Fruit fly (Drosophila melanogaster) whole organism, prepupa: ENCODE measurements around the gene CG42717.

Source experiments
- CG11294 ChIP-seq: fragments of 200-800 bp; sonication (Bioruptor generic); IDR thresholded peaks from 2 replicates; pipeline ENCODE4 v1.3.6; 2022; ENCODE audit warnings: missing biosample characterization, missing genetic modification characterization
- CG11902 ChIP-seq: fragments of 200-800 bp; sonication (Bioruptor generic); optimal IDR thresholded peaks from 3 replicates; lab custom pipeline; 2016; ENCODE audit warnings: missing biosample characterization, missing genetic modification characterization
- CG15336 ChIP-seq: fragments of 200-800 bp; sonication (Bioruptor generic); IDR thresholded peaks from 2 replicates; pipeline ENCODE4 v1.3.6; 2022; ENCODE audit warnings: missing biosample characterization, missing genetic modification characterization
- CG16779 ChIP-seq: fragments of 200-800 bp; sonication (Bioruptor generic); optimal IDR thresholded peaks from 3 replicates; lab custom pipeline; 2017; ENCODE audit warnings: missing biosample characterization, mild to moderate bottlenecking, missing genetic modification characterization
- CG3032 ChIP-seq: fragments of 200-800 bp; optimal IDR thresholded peaks from 2 replicates; lab custom pipeline; 2019; ENCODE audit warnings: missing biosample characterization, mild to moderate bottlenecking, missing genetic modification characterization, moderate library complexity
- CG31627 ChIP-seq: fragments of 200-800 bp; sonication (Bioruptor generic); optimal IDR thresholded peaks from 3 replicates; lab custom pipeline; 2016; ENCODE audit warnings: missing biosample characterization, missing genetic modification characterization
- CG3919 ChIP-seq: fragments of 200-800 bp; sonication (Bioruptor generic); optimal IDR thresholded peaks from 3 replicates; lab custom pipeline; 2016; ENCODE audit warnings: missing biosample characterization, missing genetic modification characterization
- CG6163 ChIP-seq: fragments of 200-800 bp; sonication (Bioruptor generic); IDR thresholded peaks from 3 replicates; pipeline ENCODE4 v1.3.6; 2022; ENCODE audit warnings: missing biosample characterization, missing genetic modification characterization
- CG6276 ChIP-seq: fragments of 200-800 bp; sonication (Bioruptor generic); optimal IDR thresholded peaks from 2 replicates; lab custom pipeline; 2017; ENCODE audit warnings: missing biosample characterization, mild to moderate bottlenecking, missing genetic modification characterization
- CG6792 ChIP-seq: fragments of 200-800 bp; sonication (Bioruptor generic); optimal IDR thresholded peaks from 3 replicates; lab custom pipeline; 2016; ENCODE audit warnings: missing biosample characterization, missing genetic modification characterization
- CG6808 ChIP-seq: fragments of 200-800 bp; sonication (Bioruptor generic); optimal IDR thresholded peaks from 3 replicates; lab custom pipeline; 2017; ENCODE audit warnings: missing biosample characterization, missing genetic modification characterization, mild to moderate bottlenecking, moderate library complexity, missing genetic modification reagents
- CG6854 ChIP-seq: fragments of 200-800 bp; sonication (Bioruptor generic); optimal IDR thresholded peaks from 2 replicates; lab custom pipeline; 2017; ENCODE audit warnings: missing biosample characterization, mild to moderate bottlenecking, missing genetic modification characterization
- CG7368 ChIP-seq: fragments of 200-800 bp; sonication (Bioruptor generic); optimal IDR thresholded peaks from 3 replicates; lab custom pipeline; 2016; ENCODE audit warnings: missing biosample characterization, missing genetic modification characterization
- CG8119 ChIP-seq: fragments of 200-800 bp; sonication (Bioruptor generic); IDR thresholded peaks from 3 replicates; pipeline ENCODE4 v1.3.6; 2022; ENCODE audit warnings: missing biosample characterization, missing genetic modification characterization
- CG8632 ChIP-seq: fragments of 200-800 bp; sonication (Bioruptor generic); optimal IDR thresholded peaks from 3 replicates; lab custom pipeline; 2016; ENCODE audit warnings: missing biosample characterization, missing genetic modification characterization
- CG9139 ChIP-seq: fragments of 200-800 bp; sonication (Bioruptor generic); optimal IDR thresholded peaks from 3 replicates; lab custom pipeline; 2017; ENCODE audit warnings: missing biosample characterization, mild to moderate bottlenecking, missing genetic modification characterization
- Eip78C ChIP-seq: fragments of 200-800 bp; sonication (Bioruptor generic); peaks from one replicate; lab custom pipeline; 2016; ENCODE audit warnings: missing biosample characterization, missing genetic modification characterization
- Eip93F ChIP-seq: fragments of 200-800 bp; sonication (Bioruptor generic); optimal IDR thresholded peaks from 2 replicates; lab custom pipeline; 2016; ENCODE audit warnings: missing biosample characterization, mild to moderate bottlenecking, missing genetic modification characterization
- Hr39 ChIP-seq: fragments of 200-800 bp; sonication (Bioruptor generic); optimal IDR thresholded peaks from 2 replicates; lab custom pipeline; 2016; ENCODE audit warnings: missing biosample characterization, missing genetic modification characterization
- Hr4 ChIP-seq: fragments of 200-800 bp; sonication (Bioruptor generic); optimal IDR thresholded peaks from 3 replicates; lab custom pipeline; 2016; ENCODE audit warnings: missing biosample characterization, missing genetic modification characterization
- Lpt ChIP-seq: fragments of 200-800 bp; sonication (Bioruptor generic); optimal IDR thresholded peaks from 3 replicates; lab custom pipeline; 2016; ENCODE audit warnings: missing biosample characterization, missing genetic modification characterization
- Met ChIP-seq: fragments of 200-800 bp; sonication (Bioruptor generic); optimal IDR thresholded peaks from 3 replicates; lab custom pipeline; 2016; ENCODE audit warnings: missing biosample characterization, missing genetic modification characterization
- Smox ChIP-seq: fragments of 200-800 bp; sonication (Bioruptor generic); optimal IDR thresholded peaks from 3 replicates; lab custom pipeline; 2016; ENCODE audit warnings: missing biosample characterization, missing genetic modification characterization
- Sox102F ChIP-seq: fragments of 200-800 bp; sonication (Bioruptor generic); optimal IDR thresholded peaks from 2 replicates; lab custom pipeline; 2016; ENCODE audit warnings: missing biosample characterization, mild to moderate bottlenecking, missing genetic modification characterization
- Sox14 ChIP-seq: fragments of 200-800 bp; sonication (Bioruptor generic); optimal IDR thresholded peaks from 3 replicates; lab custom pipeline; 2016; ENCODE audit warnings: missing biosample characterization, missing genetic modification characterization
- Sox15 ChIP-seq: fragments of 200-800 bp; sonication (Bioruptor generic); optimal IDR thresholded peaks from 3 replicates; lab custom pipeline; 2016; ENCODE audit warnings: missing biosample characterization, missing genetic modification characterization
- achi ChIP-seq: fragments of 200-800 bp; sonication (Bioruptor generic); optimal IDR thresholded peaks from 3 replicates; lab custom pipeline; 2016; ENCODE audit warnings: missing biosample characterization, missing genetic modification characterization
- acj6 ChIP-seq: fragments of 200-800 bp; sonication (Bioruptor generic); optimal IDR thresholded peaks from 3 replicates; lab custom pipeline; 2016; ENCODE audit warnings: missing biosample characterization, missing genetic modification characterization
- cyc ChIP-seq: fragments of 200-800 bp; sonication (Bioruptor generic); optimal IDR thresholded peaks from 3 replicates; lab custom pipeline; 2016; ENCODE audit warnings: missing biosample characterization, missing genetic modification characterization
- dac ChIP-seq: fragments of 200-800 bp; sonication (Bioruptor generic); optimal IDR thresholded peaks from 2 replicates; lab custom pipeline; 2017; ENCODE audit warnings: missing biosample characterization, mild to moderate bottlenecking, missing genetic modification characterization
- dsx ChIP-seq: fragments of 200-800 bp; optimal IDR thresholded peaks from 3 replicates; lab custom pipeline; 2019; ENCODE audit warnings: missing biosample characterization, mild to moderate bottlenecking, missing genetic modification characterization, moderate library complexity; ENCODE audit not compliant: poor library complexity, severe bottlenecking
- eg ChIP-seq: fragments of 200-800 bp; sonication (Bioruptor generic); IDR thresholded peaks from 3 replicates; pipeline ENCODE4 v1.3.6; 2022; ENCODE audit warnings: missing biosample characterization, missing genetic modification characterization
- esn ChIP-seq: fragments of 200-800 bp; sonication (Bioruptor generic); optimal IDR thresholded peaks from 2 replicates; lab custom pipeline; 2016; ENCODE audit warnings: missing biosample characterization, mild to moderate bottlenecking, missing genetic modification characterization, moderate library complexity
- fd85E ChIP-seq: fragments of 200-800 bp; sonication (Bioruptor generic); optimal IDR thresholded peaks from 3 replicates; lab custom pipeline; 2016; ENCODE audit warnings: missing biosample characterization, missing genetic modification characterization
- lz ChIP-seq: fragments of 200-800 bp; sonication (Bioruptor generic); optimal IDR thresholded peaks from 3 replicates; lab custom pipeline; 2016; ENCODE audit warnings: missing biosample characterization, missing genetic modification characterization
- net ChIP-seq: fragments of 200-800 bp; sonication (Bioruptor generic); optimal IDR thresholded peaks from 3 replicates; lab custom pipeline; 2016; ENCODE audit warnings: missing biosample characterization, missing genetic modification characterization
- pdm3 ChIP-seq: fragments of 200-800 bp; sonication (Bioruptor generic); optimal IDR thresholded peaks from 3 replicates; lab custom pipeline; 2016; ENCODE audit warnings: missing biosample characterization, missing genetic modification characterization
- salr ChIP-seq, 2 experiments: fragments of 200-800 bp; sonication (Bioruptor generic); optimal IDR thresholded peaks; 3 replicates each; lab custom pipeline; 2016 to 2018; ENCODE audit warnings: missing biosample characterization in 2 of 2, missing genetic modification characterization in 2 of 2, mild to moderate bottlenecking in 1 of 2
- spab ChIP-seq: fragments of 200-800 bp; sonication (Bioruptor generic); optimal IDR thresholded peaks from 2 replicates; lab custom pipeline; 2017; ENCODE audit warnings: missing biosample characterization, mild to moderate bottlenecking, missing genetic modification characterization, missing genetic modification reagents
- ss ChIP-seq, 2 experiments: fragments of 200-800 bp; sonication (Bioruptor generic); optimal IDR thresholded peaks; 2 replicates in 1 of 2; 3 replicates in 1 of 2; lab custom pipeline; 2017 to 2018; ENCODE audit warnings: mild to moderate bottlenecking in 2 of 2, missing biosample characterization in 2 of 2, missing genetic modification characterization in 2 of 2, moderate library complexity in 1 of 2
- svp ChIP-seq: fragments of 200-800 bp; sonication (Bioruptor generic); peaks from one replicate; lab custom pipeline; 2016; ENCODE audit warnings: missing biosample characterization, missing genetic modification characterization
- vri ChIP-seq: fragments of 200-800 bp; sonication (Bioruptor generic); optimal IDR thresholded peaks from 3 replicates; lab custom pipeline; 2016; ENCODE audit warnings: missing biosample characterization, mild to moderate bottlenecking, missing genetic modification characterization

The CG42717 gene

DNA sequence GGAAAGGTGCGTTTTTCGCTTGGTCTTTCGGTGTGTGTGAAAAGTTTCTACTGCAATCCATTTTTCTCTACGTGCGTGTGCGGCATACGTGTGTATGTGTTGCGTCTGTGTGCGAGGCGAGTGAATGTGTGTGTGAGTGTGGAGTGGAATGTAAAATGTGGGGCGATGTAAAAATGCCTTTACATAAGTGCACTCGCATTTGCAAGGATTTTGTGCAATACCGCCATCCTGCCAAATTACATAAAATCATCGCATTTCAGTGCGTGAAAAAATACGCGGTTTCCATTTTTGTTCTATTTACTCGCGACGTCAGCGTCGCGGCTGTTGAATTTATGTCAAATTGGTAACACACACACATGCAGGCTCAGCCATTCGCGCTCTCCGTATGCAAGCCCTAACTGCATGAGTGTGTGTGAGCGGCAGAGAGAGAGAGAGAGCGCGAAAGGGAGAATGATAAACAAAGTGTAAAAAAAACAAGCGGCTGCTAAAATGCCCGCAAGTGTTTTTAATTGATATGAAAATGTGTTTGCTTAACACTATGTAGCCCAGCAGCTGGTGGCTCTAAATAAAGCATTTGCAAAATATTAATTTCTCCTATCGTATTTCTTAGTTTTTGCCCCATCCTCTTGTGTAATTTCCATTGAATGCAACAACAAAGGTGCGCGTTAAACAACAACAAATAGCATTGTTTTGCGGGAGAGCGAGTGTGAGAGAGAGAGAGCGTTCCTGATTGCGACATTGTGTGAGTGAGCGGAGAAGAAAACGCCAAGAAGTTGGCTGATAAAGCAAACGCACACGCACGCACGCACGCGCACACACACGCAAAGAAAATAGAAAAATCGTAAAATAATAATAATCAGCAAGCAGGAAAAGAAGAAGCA lies 19.4 kb upstream of the CG42717 start (continued):
- peak; percentile 9 for TF ChIP-seq CG9139
- peak; percentile 31 for TF ChIP-seq spab (GFP tag; lab: Kevin White, UChicago)
- TF ChIP-seq CG8119 (GFP tag; lab: Robert Waterston, UW): peak; percentile 42; the same call in 2 of the 3 replicates
- no peak for TF ChIP-seq esn (GFP tag; lab: Kevin White, UChicago)
- no peak for TF ChIP-seq acj6
- TF ChIP-seq dsx (GFP tag; lab: Kevin White, UChicago): peak; percentile 62
- no peak for TF ChIP-seq Smox (GFP tag; lab: Kevin White, UChicago)
- peak; percentile 18 for TF ChIP-seq fd85E (GFP tag; lab: Kevin White, UChicago)
- no peak for TF ChIP-seq CG11294 (GFP tag; lab: Robert Waterston, UW)
- no peak for TF ChIP-seq CG8632
- TF ChIP-seq salr (GFP tag; optimal IDR thresholded peaks at IDR 0.05; lab: Kevin White, UChicago): peak in 1 of 2 experiments; percentile 56
- TF ChIP-seq CG6163 (GFP tag; lab: Robert Waterston, UW): peak; percentile 60; the same call in 2 of the 3 replicates
- peak; percentile 23 to 53 for TF ChIP-seq ss (GFP tag; optimal IDR thresholded peaks at IDR 0.05; lab: Kevin White, UChicago)
- no peak for TF ChIP-seq Met
- no peak for TF ChIP-seq Hr39
- no peak for TF ChIP-seq achi
- TF ChIP-seq CG6854 (GFP tag; lab: Kevin White, UChicago): no peak
- no peak for TF ChIP-seq CG16779 (tag; lab: Kevin White, UChicago)
- TF ChIP-seq cyc: no peak
- TF ChIP-seq CG3032 (tag; lab: Kevin White, UChicago): no peak
- TF ChIP-seq Hr4: no peak
- no peak for TF ChIP-seq net
- TF ChIP-seq Sox102F (GFP tag; lab: Kevin White, UChicago): peak; percentile 27
- no peak for TF ChIP-seq Lpt (GFP tag; lab: Kevin White, UChicago)
- TF ChIP-seq vri (GFP tag; lab: Kevin White, UChicago): peak; percentile 63
- peak; percentile 48 for TF ChIP-seq Sox14 (GFP tag; lab: Kevin White, UChicago)
- TF ChIP-seq pdm3 (GFP tag; lab: Kevin White, UChicago): no peak
- TF ChIP-seq CG3919 (GFP tag; lab: Kevin White, UChicago): no peak
- no peak for TF ChIP-seq svp
- peak; percentile 2 for TF ChIP-seq CG6276 (GFP tag; lab: Kevin White, UChicago)
- TF ChIP-seq CG6808 (GFP tag; lab: Kevin White, UChicago): peak; percentile 18
- no peak for TF ChIP-seq lz (GFP tag; lab: Kevin White, UChicago)
- no peak for TF ChIP-seq Eip93F (GFP tag; lab: Kevin White, UChicago)
- TF ChIP-seq CG15336 (GFP tag; lab: Robert Waterston, UW): no peak
- no peak for TF ChIP-seq dac (GFP tag; lab: Kevin White, UChicago)
- no peak for TF ChIP-seq Sox15 (GFP tag; lab: Kevin White, UChicago)

DNA sequence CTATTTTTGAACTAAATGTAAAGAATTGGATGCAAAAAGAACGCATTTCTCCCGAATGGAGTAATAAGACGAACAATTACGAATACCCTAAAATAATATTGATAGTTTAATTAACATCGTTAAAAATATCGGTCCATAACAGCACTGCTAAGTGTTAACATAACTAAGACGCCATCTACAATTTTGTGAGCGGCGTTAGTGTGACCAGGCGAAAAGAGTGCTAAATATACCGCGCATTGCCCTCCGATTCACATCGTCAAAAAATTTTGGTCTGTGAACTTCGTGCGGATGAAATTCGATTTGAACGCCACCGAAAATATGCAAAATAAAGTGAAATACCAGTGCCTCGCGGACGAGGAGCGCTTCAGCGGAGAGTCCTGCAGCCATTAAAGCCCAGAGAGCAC lies 18.7 kb upstream of the CG42717 start, which contains the start of gene Mbs:
Gene Mbs, plus strand, starts transcription at position 241 of the 404 bp plus-strand sequence.
- TF ChIP-seq Hr39 (peak; percentile 11), cyc (peak; percentile 9), CG11902 (GFP tag; lab: Kevin White, UChicago) (no peak), CG31627 (GFP tag; lab: Kevin White, UChicago) (peak; percentile 4), CG3032 (tag; lab: Kevin White, UChicago) (no peak), Eip93F (GFP tag; lab: Kevin White, UChicago) (no peak), eg (peak; percentile 41; the same call in 1 of the 3 replicates), CG8119 (GFP tag; lab: Robert Waterston, UW) (peak; percentile 14; the same call in 1 of the 3 replicates), lz (GFP tag; lab: Kevin White, UChicago) (peak; percentile 1), svp (peak; percentile 68), CG6792 (GFP tag; lab: Kevin White, UChicago) (no peak), CG7368 (no peak), Eip78C (GFP tag; lab: Kevin White, UChicago) (peak; percentile 66), Met (peak; percentile 30), CG9139 (no peak)
